Worm (Caenorhabditis elegans) whole organism, early embryonic: ENCODE measurements around the gene F09E5.14.

Experiments used
- B0310.2 ChIP-seq: sonication (generic microtip); optimal IDR thresholded peaks from 2 replicates; lab custom pipeline; 2016; ENCODE audit warnings: mild to moderate bottlenecking, missing genetic modification characterization, missing compliant biosample characterization
- F13C5.2 ChIP-seq: sonication (generic microtip); optimal IDR thresholded peaks from 2 replicates; lab custom pipeline; 2017; ENCODE audit warnings: mild to moderate bottlenecking, missing genetic modification characterization, inconsistent platforms, missing compliant biosample characterization
- aly-1 ChIP-seq: sonication (generic microtip); optimal IDR thresholded peaks from 2 replicates; lab custom pipeline; 2016; ENCODE audit warnings: missing genetic modification characterization, missing compliant biosample characterization
- ama-1 ChIP-seq: fragments of 150-350 bp; optimal IDR thresholded peaks from 2 replicates; lab custom pipeline; 2014
- ceh-13 ChIP-seq: fragments of 200-800 bp; sonication (Bioruptor generic); optimal IDR thresholded peaks from 2 replicates; lab custom pipeline; 2018; ENCODE audit warnings: mild to moderate bottlenecking, missing genetic modification characterization, missing compliant biosample characterization
- ceh-36 ChIP-seq: sonication (generic microtip); optimal IDR thresholded peaks from 2 replicates; lab custom pipeline; 2016; ENCODE audit warnings: missing genetic modification characterization, inconsistent platforms, missing compliant biosample characterization
- ets-7 ChIP-seq: sonication (generic microtip); optimal IDR thresholded peaks from 2 replicates; lab custom pipeline; 2016; ENCODE audit warnings: missing genotype, missing genetic modification characterization, missing compliant biosample characterization
- flt-1 ChIP-seq: fragments of 200-800 bp; sonication (Bioruptor generic); IDR thresholded peaks from 2 replicates; pipeline ENCODE4 v1.3.6; 2022; ENCODE audit warnings: missing genetic modification characterization, missing compliant biosample characterization
- hmbx-1 ChIP-seq: sonication (generic microtip); optimal IDR thresholded peaks from 2 replicates; lab custom pipeline; 2016; ENCODE audit warnings: mild to moderate bottlenecking, missing genetic modification characterization, missing compliant biosample characterization
- hmg-4 ChIP-seq: fragments of 200-800 bp; sonication (Bioruptor generic); optimal IDR thresholded peaks from 2 replicates; lab custom pipeline; 2018; ENCODE audit warnings: mild to moderate bottlenecking, missing genetic modification characterization, missing compliant biosample characterization
- hnd-1 ChIP-seq: sonication (generic microtip); optimal IDR thresholded peaks from 2 replicates; lab custom pipeline; 2016; ENCODE audit warnings: missing genetic modification characterization, missing compliant biosample characterization
- pes-1 ChIP-seq: fragments of 200-800 bp; sonication (Bioruptor generic); IDR thresholded peaks from 2 replicates; pipeline ENCODE4 v1.3.6; 2022; ENCODE audit warnings: missing genetic modification reagents, missing genetic modification characterization, missing compliant biosample characterization
- scrt-1 ChIP-seq: fragments of 200-800 bp; sonication (Bioruptor generic); IDR thresholded peaks from 2 replicates; pipeline ENCODE4 v1.3.6; 2022; ENCODE audit warnings: missing genetic modification characterization, missing compliant biosample characterization
- sea-1 ChIP-seq: fragments of 200-800 bp; sonication (Bioruptor generic); conservative IDR thresholded peaks from 2 replicates; pipeline ENCODE4 v1.3.6; 2022; ENCODE audit warnings: missing genetic modification characterization, missing compliant biosample characterization
- tbx-11 ChIP-seq: fragments of 200-800 bp; sonication (Bioruptor generic); IDR thresholded peaks from 2 replicates; pipeline ENCODE4 v1.3.6; 2022; ENCODE audit warnings: missing genetic modification characterization, missing compliant biosample characterization
- tbx-37 ChIP-seq: fragments of 200-800 bp; sonication (Bioruptor generic); conservative IDR thresholded peaks from 2 replicates; pipeline ENCODE4 v1.3.6; 2022; ENCODE audit warnings: missing genetic modification reagents, missing genetic modification characterization, missing compliant biosample characterization
- tra-4 ChIP-seq: sonication (generic microtip); optimal IDR thresholded peaks from 2 replicates; lab custom pipeline; 2017; ENCODE audit warnings: missing genetic modification characterization, missing compliant biosample characterization

Gene F09E5.14

ce11 chrII:5323773-5324172 lies 20.9 kb downstream of the F09E5.14 start:
- TF ChIP-seq tra-4 (tag; lab: Kevin White, UChicago), result no peak
- no peak for TF ChIP-seq aly-1 (tag; lab: Kevin White, UChicago)
- TF ChIP-seq ceh-36 (tag; lab: Kevin White, UChicago), result no peak
- TF ChIP-seq tbx-37 (GFP tag; lab: Robert Waterston, UW), result no peak
- no peak for TF ChIP-seq ceh-13
- no peak for TF ChIP-seq scrt-1
- TF ChIP-seq hmg-4 (GFP tag; lab: Kevin White, UChicago), result no peak
- no peak for TF ChIP-seq ets-7 (tag; lab: Kevin White, UChicago)
- TF ChIP-seq tbx-11, result no peak
- TF ChIP-seq B0310.2 (tag; lab: Kevin White, UChicago), result no peak
- TF ChIP-seq hnd-1 (tag; lab: Kevin White, UChicago), result no peak
- no peak for TF ChIP-seq flt-1 (GFP tag; lab: Robert Waterston, UW)
- no peak for TF ChIP-seq pes-1 (GFP tag; lab: Robert Waterston, UW)
- no peak for TF ChIP-seq ama-1
- no peak for TF ChIP-seq F13C5.2 (tag; lab: Kevin White, UChicago)

ce11 chrII:5322732-5323326 lies 21.8 kb downstream of the F09E5.14 start, which contains the start of gene vhp-1:
Gene vhp-1, plus strand, starts transcription at chrII:5323276.
- TF ChIP-seq hmbx-1 (no peak), tra-4 (tag; lab: Kevin White, UChicago) (no peak), ceh-13 (no peak), tbx-37 (GFP tag; lab: Robert Waterston, UW) (no peak), scrt-1 (no peak), B0310.2 (tag; lab: Kevin White, UChicago) (no peak), hmg-4 (GFP tag; lab: Kevin White, UChicago) (no peak), sea-1 (GFP tag; lab: Robert Waterston, UW) (no peak)

ce11 chrII:5321718-5322286 lies 22.9 kb downstream of the F09E5.14 start:
- TF ChIP-seq hmg-4 (GFP tag; lab: Kevin White, UChicago) (peak; percentile 42), scrt-1 (no peak), hmbx-1 (no peak), aly-1 (tag; lab: Kevin White, UChicago) (no peak), ama-1 (no peak), tbx-37 (GFP tag; lab: Robert Waterston, UW) (no peak), pes-1 (GFP tag; lab: Robert Waterston, UW) (no peak), ceh-13 (no peak), B0310.2 (tag; lab: Kevin White, UChicago) (no peak), ceh-36 (tag; lab: Kevin White, UChicago) (peak; percentile 29), tra-4 (tag; lab: Kevin White, UChicago) (no peak), flt-1 (GFP tag; lab: Robert Waterston, UW) (no peak)

- no peak for TF ChIP-seq aly-1 (tag; lab: Kevin White, UChicago)
- TF ChIP-seq ama-1, result no peak
- TF ChIP-seq hnd-1 (tag; lab: Kevin White, UChicago), result no peak
- TF ChIP-seq F13C5.2 (tag; lab: Kevin White, UChicago), result no peak
- TF ChIP-seq tbx-11, result no peak
- TF ChIP-seq pes-1 (GFP tag; lab: Robert Waterston, UW), result no peak
- no peak for TF ChIP-seq scrt-1
- no peak for TF ChIP-seq ceh-36 (tag; lab: Kevin White, UChicago)
- no peak for TF ChIP-seq ceh-13
- no peak for TF ChIP-seq tra-4 (tag; lab: Kevin White, UChicago)
- no peak for TF ChIP-seq ets-7 (tag; lab: Kevin White, UChicago)
- no peak for TF ChIP-seq hmbx-1
- TF ChIP-seq flt-1 (GFP tag; lab: Robert Waterston, UW), result no peak
- TF ChIP-seq B0310.2 (tag; lab: Kevin White, UChicago), result no peak
- no peak for TF ChIP-seq sea-1 (GFP tag; lab: Robert Waterston, UW)
- TF ChIP-seq tbx-37 (GFP tag; lab: Robert Waterston, UW), result no peak
- no peak for TF ChIP-seq hmg-4 (GFP tag; lab: Kevin White, UChicago)
Observed at ce11 chrII:5320205-5320951, 24.3 kb downstream of the F09E5.14 start.

ce11 chrII:5311746-5312145 lies 32.9 kb downstream of the F09E5.14 start, which contains the start of gene gcy-12:
Gene gcy-12, plus strand, starts transcription at chrII:5312046.
- TF ChIP-seq hnd-1 (tag; lab: Kevin White, UChicago), result no peak

ce11 chrII:5310795-5311194 lies 33.9 kb downstream of the F09E5.14 start:
- TF ChIP-seq aly-1 (tag; lab: Kevin White, UChicago) (no peak), ceh-36 (tag; lab: Kevin White, UChicago) (no peak), F13C5.2 (tag; lab: Kevin White, UChicago) (no peak), pes-1 (GFP tag; lab: Robert Waterston, UW) (no peak), tbx-37 (GFP tag; lab: Robert Waterston, UW) (no peak), ama-1 (no peak)

ce11 chrII:5309720-5310119 lies 35.0 kb downstream of the F09E5.14 start:
- TF ChIP-seq pes-1 (GFP tag; lab: Robert Waterston, UW) (no peak), ceh-13 (no peak), aly-1 (tag; lab: Kevin White, UChicago) (no peak), ceh-36 (tag; lab: Kevin White, UChicago) (no peak), F13C5.2 (tag; lab: Kevin White, UChicago) (no peak), hmg-4 (GFP tag; lab: Kevin White, UChicago) (no peak), ets-7 (tag; lab: Kevin White, UChicago) (no peak), tbx-37 (GFP tag; lab: Robert Waterston, UW) (no peak), hnd-1 (tag; lab: Kevin White, UChicago) (no peak), tbx-11 (no peak), ama-1 (no peak), scrt-1 (no peak), sea-1 (GFP tag; lab: Robert Waterston, UW) (no peak), tra-4 (tag; lab: Kevin White, UChicago) (no peak), B0310.2 (tag; lab: Kevin White, UChicago) (no peak), hmbx-1 (no peak), flt-1 (GFP tag; lab: Robert Waterston, UW) (no peak)
